Worm (Caenorhabditis elegans) whole organism, midembryonic: Measurements from ENCODE around the gene Y60A3A.25.

Experiments used
- T22C8.4 ChIP-seq: fragments of 200-800 bp; sonication (Bioruptor generic); IDR thresholded peaks from 2 replicates; pipeline ENCODE4 v1.3.6; 2022; ENCODE audit warnings: missing genetic modification characterization, missing compliant biosample characterization
- cog-1 ChIP-seq: sonication (generic microtip); optimal IDR thresholded peaks from 2 replicates; lab custom pipeline; 2016; ENCODE audit warnings: missing genetic modification characterization, missing compliant biosample characterization
- flt-1 ChIP-seq: fragments of 200-800 bp; sonication (Bioruptor generic); IDR thresholded peaks from 2 replicates; pipeline ENCODE4 v1.3.6; 2022; ENCODE audit warnings: missing genetic modification characterization, missing compliant biosample characterization
- klf-2 ChIP-seq: fragments of 200-800 bp; sonication (Bioruptor generic); conservative IDR thresholded peaks from 2 replicates; pipeline ENCODE4 v1.3.6; 2022; ENCODE audit warnings: missing genetic modification reagents, missing genetic modification characterization, missing compliant biosample characterization
- med-1 ChIP-seq: sonication (generic microtip); optimal IDR thresholded peaks from 2 replicates; lab custom pipeline; 2017; ENCODE audit warnings: missing genetic modification characterization, mild to moderate bottlenecking, missing compliant biosample characterization, antibody characterized with exemption, missing genetic modification reagents; ENCODE audit not compliant: insufficient read depth
- ref-1 ChIP-seq: fragments of 200-800 bp; sonication (Bioruptor generic); conservative IDR thresholded peaks from 2 replicates; pipeline ENCODE4 v1.3.6; 2022; ENCODE audit warnings: missing genetic modification reagents, missing genetic modification characterization, missing compliant biosample characterization
- tab-1 ChIP-seq: fragments of 200-800 bp; sonication (Bioruptor generic); IDR thresholded peaks from 2 replicates; pipeline ENCODE4 v1.3.6; 2022; ENCODE audit warnings: missing genetic modification characterization, missing compliant biosample characterization
- ztf-23 ChIP-seq: fragments of 200-800 bp; sonication (Bioruptor generic); IDR thresholded peaks from 2 replicates; pipeline ENCODE4 v1.3.6; 2022; ENCODE audit warnings: missing genetic modification reagents, missing genetic modification characterization, missing compliant biosample characterization
- ztf-29 ChIP-seq: fragments of 200-800 bp; sonication (Bioruptor generic); IDR thresholded peaks from 2 replicates; pipeline ENCODE4 v1.3.6; 2022; ENCODE audit warnings: missing genetic modification reagents, missing genetic modification characterization, missing compliant biosample characterization

Gene Y60A3A.25

DNA sequence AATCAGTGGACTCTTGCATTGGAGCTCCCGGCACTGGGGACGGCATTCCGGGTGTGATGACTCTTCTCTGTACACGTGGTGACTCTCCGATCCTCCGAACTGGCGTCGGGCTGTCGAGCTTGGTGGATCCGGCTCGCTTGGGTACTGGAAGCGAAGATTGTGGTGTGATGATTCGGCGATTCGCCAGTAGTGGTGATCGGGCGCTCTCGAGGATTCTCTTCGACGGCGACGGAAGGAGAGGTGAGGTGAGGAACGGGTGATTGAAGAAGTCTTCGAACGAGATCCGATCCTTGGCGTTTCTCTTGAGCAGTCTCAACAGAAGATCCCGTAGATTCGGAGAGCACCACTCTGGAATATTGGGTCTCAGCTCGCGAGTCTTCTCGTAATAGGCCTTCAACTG is 6.6 kb upstream of the Y60A3A.25 start:
- TF ChIP-seq flt-1 (GFP tag; lab: Robert Waterston, UW) (no peak), cog-1 (tag; lab: Kevin White, UChicago) (no peak), T22C8.4 (GFP tag; lab: Robert Waterston, UW) (no peak), klf-2 (no peak), ztf-23 (no peak), ref-1 (GFP tag; lab: Robert Waterston, UW) (no peak), med-1 (no peak), tab-1 (GFP tag; lab: Robert Waterston, UW) (no peak), ztf-29 (no peak)

DNA sequence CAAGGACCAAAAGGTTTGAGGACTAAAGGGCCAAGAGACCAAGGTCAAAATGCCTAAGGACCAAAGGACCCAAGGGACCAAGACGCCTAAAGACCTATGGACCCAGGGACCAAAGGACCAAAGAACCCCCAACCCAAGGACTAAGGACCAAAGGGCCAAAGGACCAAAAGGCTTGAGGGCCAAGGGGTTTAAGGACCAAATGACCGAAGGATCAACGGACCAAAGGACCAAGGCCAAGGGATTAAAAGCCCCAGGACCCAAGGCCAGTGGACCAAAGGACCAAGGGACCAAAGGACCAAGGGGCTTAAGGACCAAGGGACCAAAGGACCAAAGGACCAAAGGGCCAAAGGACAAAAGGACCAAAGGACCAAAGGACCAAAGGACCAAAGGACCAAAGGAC is 5.8 kb upstream of the Y60A3A.25 start:
- TF ChIP-seq ztf-29 (no peak), tab-1 (GFP tag; lab: Robert Waterston, UW) (no peak), med-1 (no peak), T22C8.4 (GFP tag; lab: Robert Waterston, UW) (no peak), ztf-23 (no peak)

DNA sequence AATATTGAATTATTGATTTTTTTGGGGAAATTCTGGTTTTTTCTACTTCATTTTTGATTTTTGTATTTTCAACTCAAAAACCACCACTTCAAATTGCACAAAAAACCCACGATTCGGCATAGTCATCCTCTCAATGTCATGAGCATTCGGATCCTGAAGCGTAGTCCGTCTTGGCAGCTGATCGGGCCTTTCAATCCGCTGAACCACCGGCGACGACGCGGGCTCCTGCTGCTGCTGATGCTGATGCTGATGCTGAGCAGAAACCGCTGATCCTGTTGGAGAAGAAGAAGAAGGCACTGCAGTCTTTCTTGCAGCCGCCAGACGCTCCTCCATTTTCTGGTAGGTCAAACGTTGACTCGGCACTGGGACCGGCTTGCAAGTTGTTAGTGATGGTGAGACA is 5.1 kb upstream of the Y60A3A.25 start:
- TF ChIP-seq cog-1 (tag; lab: Kevin White, UChicago) (no peak), T22C8.4 (GFP tag; lab: Robert Waterston, UW) (0 out of 2 replicates have a peak, but pooled peaks have one; percentile 36)

DNA sequence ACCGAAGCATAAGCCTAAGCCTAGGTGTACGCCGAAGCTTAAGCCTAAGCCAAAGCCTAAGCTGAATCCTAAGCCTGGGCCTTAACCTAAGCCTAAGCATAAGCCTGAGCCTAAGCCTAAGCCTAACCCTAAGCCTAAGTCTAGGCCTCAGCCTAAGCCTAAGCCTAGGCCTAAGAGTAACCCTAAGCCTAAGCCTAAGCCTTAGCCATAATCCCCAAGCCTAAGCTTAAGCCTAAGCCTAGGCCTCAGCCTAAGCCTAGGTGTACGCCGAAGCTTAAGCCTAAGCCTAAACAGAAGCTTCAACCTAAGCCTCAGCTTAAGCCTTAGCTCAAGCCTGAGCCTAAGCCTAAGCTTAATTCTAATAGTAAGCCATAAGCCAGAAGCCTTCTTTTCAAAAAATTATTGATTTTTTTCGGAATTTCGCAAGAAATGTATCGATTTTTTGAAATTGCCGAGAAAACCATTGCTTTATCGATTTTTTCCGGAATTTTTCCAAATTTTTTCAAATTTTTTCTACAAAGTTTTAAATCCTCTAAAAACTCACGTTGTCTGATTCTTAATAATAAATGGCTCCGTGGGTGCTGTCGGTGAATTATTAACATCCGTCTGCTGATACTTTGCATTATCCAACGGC is 4.3 kb upstream of the Y60A3A.25 start:
- TF ChIP-seq ztf-29 (peak; percentile 89; the same call in 1 of the 2 replicates), T22C8.4 (GFP tag; lab: Robert Waterston, UW) (peak; percentile 81), tab-1 (GFP tag; lab: Robert Waterston, UW) (no peak)

DNA sequence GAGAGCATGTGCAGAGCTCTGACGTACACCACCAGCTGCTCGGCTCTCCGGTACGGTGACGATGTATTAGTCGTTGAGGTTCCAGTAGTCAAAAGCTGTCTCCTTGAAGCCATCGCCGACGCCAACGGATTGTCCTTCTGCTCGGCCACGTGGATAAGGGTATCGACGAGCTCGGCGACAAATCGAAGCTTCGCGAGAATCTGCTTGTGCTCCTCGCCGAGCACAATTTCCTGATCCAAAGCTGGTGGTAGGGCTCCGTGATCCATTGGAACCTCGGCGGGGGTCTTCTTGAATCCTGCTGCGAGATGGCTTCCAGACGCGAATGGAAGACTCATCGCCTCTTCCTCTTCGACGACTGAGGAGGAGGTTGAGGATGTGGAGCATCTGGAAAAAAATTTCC is 3.5 kb upstream of the Y60A3A.25 start:
- TF ChIP-seq ref-1 (GFP tag; lab: Robert Waterston, UW) (no peak), cog-1 (tag; lab: Kevin White, UChicago) (no peak), ztf-23 (no peak), ztf-29 (no peak), flt-1 (GFP tag; lab: Robert Waterston, UW) (no peak), tab-1 (GFP tag; lab: Robert Waterston, UW) (no peak), klf-2 (no peak), med-1 (no peak), T22C8.4 (GFP tag; lab: Robert Waterston, UW) (no peak)

DNA sequence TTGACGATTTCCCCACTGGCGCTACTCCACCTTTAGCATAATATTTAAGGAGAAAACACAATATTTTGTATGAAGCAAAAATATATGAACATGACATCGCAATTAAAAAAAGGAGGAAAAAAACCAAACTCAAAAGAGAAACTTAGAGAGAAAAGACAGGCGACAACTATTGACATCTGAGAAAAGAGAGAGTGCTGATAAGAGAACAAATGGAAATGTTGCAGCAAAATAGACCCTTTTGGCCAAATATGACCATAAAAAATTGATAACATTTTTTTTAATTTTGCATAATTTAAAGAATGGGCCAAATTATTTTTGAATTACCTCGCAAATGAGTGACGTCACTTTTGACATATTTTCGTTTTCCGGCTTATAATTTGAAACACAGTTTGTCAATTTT is 672 bp upstream of the Y60A3A.25 start:
- TF ChIP-seq flt-1 (GFP tag; lab: Robert Waterston, UW) (no peak), ref-1 (GFP tag; lab: Robert Waterston, UW) (no peak), ztf-23 (no peak)

DNA sequence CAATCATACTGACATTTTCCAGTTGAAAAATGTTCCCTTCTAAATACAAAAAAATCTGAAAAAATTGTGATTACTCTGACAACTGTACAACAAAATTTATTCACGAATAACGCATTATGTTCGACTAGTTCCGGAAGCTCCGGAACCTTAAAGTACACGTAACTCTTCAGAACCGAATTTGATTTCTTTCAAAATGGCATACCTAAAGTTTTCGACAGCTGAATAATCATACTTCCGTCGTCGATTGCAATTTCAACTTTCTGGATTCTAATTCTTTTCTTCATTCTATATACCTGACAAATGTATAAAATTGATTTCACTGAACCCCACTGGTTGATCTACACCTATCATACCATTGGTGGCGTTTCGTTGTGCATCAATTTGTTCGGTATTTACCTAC is 6.3 kb downstream of the Y60A3A.25 start, which contains the start of gene sri-67:
sri-67 (plus strand) TSS at position 301 of the 400 bp plus-strand sequence.
- TF ChIP-seq cog-1 (tag; lab: Kevin White, UChicago) (no peak), T22C8.4 (GFP tag; lab: Robert Waterston, UW) (no peak), tab-1 (GFP tag; lab: Robert Waterston, UW) (no peak), med-1 (no peak), ztf-29 (no peak), ztf-23 (no peak), klf-2 (no peak), ref-1 (GFP tag; lab: Robert Waterston, UW) (no peak)

DNA sequence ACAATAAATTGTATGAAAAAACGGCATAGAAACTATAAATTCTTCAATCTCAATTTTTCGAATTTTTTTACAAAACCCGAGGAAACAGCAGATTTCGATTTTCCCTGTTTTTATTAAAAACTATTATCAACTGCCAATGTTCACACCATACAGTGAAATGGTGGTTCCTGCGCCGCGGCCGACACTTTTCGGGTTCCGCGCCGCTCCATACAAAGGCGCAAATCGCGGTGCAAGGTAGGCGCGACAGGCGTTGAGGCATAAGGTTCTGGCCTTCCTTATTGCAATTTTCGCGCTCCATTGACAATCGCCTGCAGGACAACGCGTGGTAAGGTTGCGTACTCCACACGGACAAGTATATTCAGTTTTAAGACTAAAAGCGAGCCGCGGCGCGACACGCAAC is 7.2 kb downstream of the Y60A3A.25 start:
- no peak for TF ChIP-seq T22C8.4 (GFP tag; lab: Robert Waterston, UW)
- TF ChIP-seq klf-2: no peak
- TF ChIP-seq ref-1 (GFP tag; lab: Robert Waterston, UW): no peak

DNA sequence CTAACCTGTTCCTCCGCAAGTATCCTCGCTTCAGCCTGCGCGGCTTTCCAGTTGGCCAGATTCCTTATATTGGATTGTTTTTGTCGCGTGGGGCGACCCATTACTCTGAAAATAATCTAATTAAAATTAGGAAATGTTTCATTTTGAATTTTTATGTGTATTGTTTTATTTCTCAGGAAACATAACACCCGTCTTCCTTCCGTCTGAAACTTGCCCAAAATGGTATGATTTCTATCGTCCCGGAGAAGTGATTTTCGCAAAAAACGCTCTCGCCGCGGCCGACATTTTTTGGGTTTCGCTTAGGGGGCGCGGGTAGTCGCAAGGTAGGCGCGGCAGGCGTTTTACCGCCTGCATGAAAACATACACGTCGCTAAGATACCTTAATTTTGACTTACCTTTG is 7.8 kb downstream of the Y60A3A.25 start, which contains the start of gene clec-260:
clec-260 (minus strand) TSS at position 101 of the 400 bp plus-strand sequence.
- no peak for TF ChIP-seq cog-1 (tag; lab: Kevin White, UChicago)
- TF ChIP-seq ref-1 (GFP tag; lab: Robert Waterston, UW): no peak
- TF ChIP-seq T22C8.4 (GFP tag; lab: Robert Waterston, UW): no peak
- no peak for TF ChIP-seq ztf-23
- no peak for TF ChIP-seq klf-2
- no peak for TF ChIP-seq flt-1 (GFP tag; lab: Robert Waterston, UW)
- no peak for TF ChIP-seq med-1
- TF ChIP-seq ztf-29: no peak
- no peak for TF ChIP-seq tab-1 (GFP tag; lab: Robert Waterston, UW)

DNA sequence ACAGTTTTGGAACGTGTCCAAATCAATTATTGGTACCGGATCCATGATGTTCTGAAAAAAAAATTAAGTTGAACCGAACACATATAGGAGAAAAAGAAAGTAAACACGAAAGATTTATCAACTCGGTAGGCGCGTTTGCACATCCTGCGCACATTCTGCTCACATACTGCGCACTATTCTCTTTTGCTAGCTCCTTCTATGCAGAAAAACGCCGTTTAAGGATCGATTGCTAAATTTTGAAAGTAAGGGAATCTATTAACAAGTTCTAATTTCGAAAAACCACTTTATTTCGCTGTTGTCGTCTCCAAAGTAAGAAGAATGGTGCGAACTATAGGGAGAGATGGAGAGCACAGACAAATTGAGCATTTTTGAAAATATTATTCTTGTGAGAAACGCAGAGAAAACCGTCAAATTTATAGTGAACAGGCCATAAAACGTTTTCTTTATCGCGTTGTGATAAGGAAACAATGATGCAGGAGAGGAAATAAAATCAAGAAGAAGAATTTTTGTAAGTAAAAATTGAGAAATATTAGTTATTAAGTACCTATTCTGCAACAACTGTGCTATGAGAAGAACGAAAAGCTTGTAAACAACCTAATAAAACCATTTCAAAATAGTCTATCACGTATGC is 12.0 kb downstream of the Y60A3A.25 start, which contains the start of gene Y60A3A.24:
Y60A3A.24 (minus strand) TSS at position 51 of the 631 bp plus-strand sequence.
- no peak for TF ChIP-seq klf-2
- no peak for TF ChIP-seq ztf-23
- TF ChIP-seq cog-1 (tag; lab: Kevin White, UChicago): no peak
- TF ChIP-seq flt-1 (GFP tag; lab: Robert Waterston, UW): no peak
- no peak for TF ChIP-seq T22C8.4 (GFP tag; lab: Robert Waterston, UW)
- no peak for TF ChIP-seq tab-1 (GFP tag; lab: Robert Waterston, UW)
- no peak for TF ChIP-seq ref-1 (GFP tag; lab: Robert Waterston, UW)
- TF ChIP-seq ztf-29: no peak
- no peak for TF ChIP-seq med-1

DNA sequence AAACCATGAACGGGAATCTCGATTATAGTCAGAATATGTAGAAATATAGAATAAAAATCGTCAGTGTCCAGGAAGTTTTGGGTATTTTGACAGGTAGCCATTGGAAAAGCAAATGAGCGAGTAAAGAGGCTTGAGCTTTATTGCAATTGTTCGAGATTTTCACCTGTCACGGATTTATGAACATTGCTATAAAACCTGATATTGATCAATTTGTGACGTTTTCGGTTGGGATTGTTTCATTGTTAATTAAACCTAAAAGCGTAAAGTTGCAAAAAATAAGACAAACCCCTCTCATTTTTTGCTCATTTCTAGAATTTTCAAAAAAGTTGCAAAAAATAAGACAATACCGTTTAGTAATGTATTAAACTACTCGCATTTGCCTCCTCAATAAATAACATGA is 15.8 kb downstream of the Y60A3A.25 start, which contains the start of gene srh-183:
srh-183 (minus strand) TSS at position 101 of the 400 bp plus-strand sequence.
- TF ChIP-seq klf-2: no peak
- TF ChIP-seq flt-1 (GFP tag; lab: Robert Waterston, UW): no peak
- no peak for TF ChIP-seq tab-1 (GFP tag; lab: Robert Waterston, UW)
- TF ChIP-seq cog-1 (tag; lab: Kevin White, UChicago): no peak
- TF ChIP-seq med-1: no peak
- TF ChIP-seq ztf-23: no peak
- no peak for TF ChIP-seq ref-1 (GFP tag; lab: Robert Waterston, UW)
- no peak for TF ChIP-seq T22C8.4 (GFP tag; lab: Robert Waterston, UW)
- TF ChIP-seq ztf-29: no peak
